Worm (Caenorhabditis elegans) whole organism, mixed stage, embryonic: Measurements from ENCODE around the gene C08B6.11.

Source experiments
- M03D4.4 ChIP-seq: sonication (generic microtip); optimal IDR thresholded peaks from 2 replicates; lab custom pipeline; 2017; ENCODE audit warnings: mild to moderate bottlenecking, missing genetic modification characterization, missing compliant biosample characterization
- pha-4 ChIP-seq: fragments of 150-350 bp; optimal IDR thresholded peaks from 2 replicates; lab custom pipeline; 2018; ENCODE audit warnings: missing biosample characterization, missing genetic modification reagents, missing genetic modification characterization
- snpc-4 ChIP-seq: fragments of 150-350 bp; optimal IDR thresholded peaks from 2 replicates; lab custom pipeline; 2014; ENCODE audit warnings: missing biosample characterization, missing genetic modification characterization

DNA sequence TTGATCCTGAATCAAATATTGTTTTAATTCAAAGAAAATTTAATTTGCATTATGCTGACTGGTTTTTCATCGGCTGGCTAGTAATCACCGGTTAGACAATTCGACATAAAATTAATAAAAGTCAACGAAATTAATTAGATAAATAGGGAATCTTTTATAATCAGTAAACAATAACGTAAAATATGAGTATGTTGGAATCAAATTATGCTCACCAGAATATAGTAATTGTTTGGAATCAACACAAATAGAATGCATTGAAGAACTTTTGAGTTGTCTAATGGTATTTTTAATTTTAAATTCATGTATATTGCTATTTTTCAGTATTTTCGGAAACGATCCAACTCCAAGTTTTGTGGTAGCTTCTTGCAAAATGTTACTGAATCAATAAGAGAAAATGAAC is 2.0 kb upstream of the C08B6.11 start, which contains the start of gene C08B6.2:
- TF ChIP-seq pha-4 (tag; lab: Kevin White, UChicago) = no peak
- TF ChIP-seq snpc-4 (tag; lab: Kevin White, UChicago) = no peak
- TF ChIP-seq M03D4.4 (tag; lab: Kevin White, UChicago) = no peak
